Fruit fly (Drosophila melanogaster) whole organism, embryonic: ENCODE measurements around the gene vkg.
A peak's percentile ranks its signal among the peaks of the same experiment; 100 is the strongest.

Source experiments
- Asciz ChIP-seq: fragments of 200-800 bp; sonication (Bioruptor generic); optimal IDR thresholded peaks from 2 replicates; lab custom pipeline; 2017; ENCODE audit warnings: missing biosample characterization, mild to moderate bottlenecking, missing genetic modification characterization, missing genetic modification reagents
- Bgb ChIP-seq: fragments of 200-800 bp; sonication (Bioruptor generic); IDR thresholded peaks from 2 replicates; pipeline ENCODE4 v1.3.6; 2022; ENCODE audit warnings: missing biosample characterization, missing genetic modification characterization; ENCODE audit not compliant: partially characterized antibody
- CG10654 ChIP-seq: fragments of 200-800 bp; sonication (Bioruptor generic); optimal IDR thresholded peaks from 2 replicates; lab custom pipeline; 2016; ENCODE audit warnings: missing biosample characterization, missing genetic modification characterization
- CG11247 ChIP-seq: fragments of 200-800 bp; sonication (Bioruptor generic); IDR thresholded peaks from 2 replicates; pipeline ENCODE4 v1.3.6; 2022; ENCODE audit warnings: missing biosample characterization, missing genetic modification characterization
- CG11723 ChIP-seq: fragments of 200-800 bp; sonication (Bioruptor generic); optimal IDR thresholded peaks from 2 replicates; lab custom pipeline; 2017; ENCODE audit warnings: missing biosample characterization, mild to moderate bottlenecking, missing genetic modification characterization
- CG12219 ChIP-seq: fragments of 200-800 bp; sonication (Bioruptor generic); optimal IDR thresholded peaks from 3 replicates; lab custom pipeline; 2018; ENCODE audit warnings: missing biosample characterization, mild to moderate bottlenecking, missing genetic modification characterization
- CG12744 ChIP-seq: fragments of 200-800 bp; sonication (Bioruptor generic); optimal IDR thresholded peaks from 2 replicates; lab custom pipeline; 2016; ENCODE audit warnings: missing biosample characterization, missing genetic modification characterization
- CG12942 ChIP-seq: fragments of 200-800 bp; sonication (Bioruptor generic); optimal IDR thresholded peaks from 3 replicates; lab custom pipeline; 2016; ENCODE audit warnings: missing biosample characterization, missing genetic modification characterization
- CG14441 ChIP-seq: fragments of 200-800 bp; sonication (Bioruptor generic); IDR thresholded peaks from 2 replicates; pipeline ENCODE4 v1.3.6; 2022; ENCODE audit warnings: missing biosample characterization, missing genetic modification characterization
- CG15479 ChIP-seq: fragments of 200-800 bp; sonication (Bioruptor generic); optimal IDR thresholded peaks from 3 replicates; lab custom pipeline; 2019; ENCODE audit warnings: missing biosample characterization, mild to moderate bottlenecking, missing genetic modification characterization, moderate library complexity
- CG15514 ChIP-seq: fragments of 200-800 bp; sonication (Bioruptor generic); optimal IDR thresholded peaks from 3 replicates; lab custom pipeline; 2017; ENCODE audit warnings: missing biosample characterization, missing genetic modification characterization, mild to moderate bottlenecking, moderate library complexity, missing genetic modification reagents
- CG17359 ChIP-seq: fragments of 200-800 bp; sonication (Bioruptor generic); optimal IDR thresholded peaks from 3 replicates; lab custom pipeline; 2018; ENCODE audit warnings: missing biosample characterization, mild to moderate bottlenecking, missing genetic modification characterization, moderate library complexity
- CG2199 ChIP-seq: fragments of 200-800 bp; sonication (Bioruptor generic); IDR thresholded peaks from 3 replicates; pipeline ENCODE4 v1.3.6; 2022; ENCODE audit warnings: missing biosample characterization, missing genetic modification characterization
- CG31365 ChIP-seq: fragments of 200-800 bp; sonication (Bioruptor generic); optimal IDR thresholded peaks from 2 replicates; lab custom pipeline; 2018; ENCODE audit warnings: missing biosample characterization, mild to moderate bottlenecking, missing genetic modification characterization
- CG32532 ChIP-seq: fragments of 200-800 bp; sonication (Bioruptor generic); IDR thresholded peaks from 2 replicates; pipeline ENCODE4 v1.3.6; 2022; ENCODE audit warnings: missing biosample characterization, missing genetic modification characterization
- CG32772 ChIP-seq: fragments of 200-800 bp; sonication (Bioruptor generic); IDR thresholded peaks from 2 replicates; pipeline ENCODE4 v1.3.6; 2022; ENCODE audit warnings: missing biosample characterization, missing genetic modification characterization
- CG6175 ChIP-seq: fragments of 200-800 bp; sonication (Bioruptor generic); IDR thresholded peaks from 3 replicates; pipeline ENCODE4 v1.3.6; 2022; ENCODE audit warnings: missing biosample characterization, missing genetic modification characterization
- CG6254 ChIP-seq: fragments of 200-800 bp; sonication (Bioruptor generic); optimal IDR thresholded peaks from 3 replicates; lab custom pipeline; 2017; ENCODE audit warnings: mild to moderate bottlenecking, missing biosample characterization, missing genetic modification reagents, missing genetic modification characterization
- CG6765 ChIP-seq: fragments of 200-800 bp; sonication (Bioruptor generic); optimal IDR thresholded peaks from 3 replicates; lab custom pipeline; 2017; ENCODE audit warnings: missing biosample characterization, mild to moderate bottlenecking, missing genetic modification characterization
- CG8765 ChIP-seq: fragments of 200-800 bp; sonication (Bioruptor generic); IDR thresholded peaks from 2 replicates; pipeline ENCODE4 v1.3.6; 2022; ENCODE audit warnings: missing biosample characterization, missing genetic modification characterization
- CG9727 ChIP-seq: fragments of 200-800 bp; sonication (Bioruptor generic); optimal IDR thresholded peaks from 3 replicates; lab custom pipeline; 2017; ENCODE audit warnings: missing biosample characterization, mild to moderate bottlenecking, missing genetic modification characterization
- Elba2 ChIP-seq: fragments of 200-800 bp; sonication (Bioruptor generic); optimal IDR thresholded peaks from 3 replicates; lab custom pipeline; 2016; ENCODE audit warnings: missing biosample characterization, missing genetic modification characterization
- H2.0 ChIP-seq: fragments of 200-800 bp; sonication (Bioruptor generic); IDR thresholded peaks from 2 replicates; pipeline ENCODE4 v1.3.6; 2022; ENCODE audit warnings: missing biosample characterization, missing genetic modification characterization
- HHEX ChIP-seq: fragments of 200-800 bp; sonication (Bioruptor generic); optimal IDR thresholded peaks from 3 replicates; lab custom pipeline; 2017; ENCODE audit warnings: missing biosample characterization, mild to moderate bottlenecking, missing genetic modification characterization, missing genetic modification reagents
- HLH54F ChIP-seq: fragments of 200-800 bp; sonication (Bioruptor generic); optimal IDR thresholded peaks from 3 replicates; lab custom pipeline; 2016; ENCODE audit warnings: missing biosample characterization, missing genetic modification characterization
- HmgZ ChIP-seq: fragments of 200-800 bp; sonication (Bioruptor generic); optimal IDR thresholded peaks from 2 replicates; lab custom pipeline; 2018; ENCODE audit warnings: missing biosample characterization, mild to moderate bottlenecking, missing genetic modification characterization
- Lpt ChIP-seq: fragments of >200 bp; optimal IDR thresholded peaks from 2 replicates; lab custom pipeline; 2018; ENCODE audit warnings: missing biosample characterization, missing genetic modification characterization
- Nf-YA ChIP-seq: fragments of 200-800 bp; sonication (Bioruptor generic); IDR thresholded peaks from 2 replicates; pipeline ENCODE4 v1.3.6; 2022; ENCODE audit warnings: missing biosample characterization, missing genetic modification characterization
- PHDP ChIP-seq: fragments of 200-800 bp; sonication (Bioruptor generic); optimal IDR thresholded peaks from 3 replicates; lab custom pipeline; 2018; ENCODE audit warnings: missing biosample characterization, mild to moderate bottlenecking, missing genetic modification characterization, moderate library complexity
- Poxn ChIP-seq: fragments of 200-800 bp; sonication (Bioruptor generic); IDR thresholded peaks from 2 replicates; pipeline ENCODE4 v1.3.6; 2022; ENCODE audit warnings: missing biosample characterization, missing genetic modification characterization
- Side ChIP-seq: fragments of 200-800 bp; sonication (Bioruptor generic); optimal IDR thresholded peaks from 2 replicates; lab custom pipeline; 2016; ENCODE audit warnings: missing biosample characterization, missing genetic modification characterization
- Xrp1 ChIP-seq: fragments of 200-800 bp; sonication (Bioruptor generic); IDR thresholded peaks from 2 replicates; pipeline ENCODE4 v1.3.6; 2022; ENCODE audit warnings: missing biosample characterization, missing genetic modification characterization
- ab ChIP-seq: fragments of 200-800 bp; sonication (Bioruptor generic); optimal IDR thresholded peaks from 2 replicates; lab custom pipeline; 2016; ENCODE audit warnings: missing biosample characterization, missing genetic modification characterization
- al ChIP-seq: fragments of 200-800 bp; sonication (Bioruptor generic); IDR thresholded peaks from 2 replicates; pipeline ENCODE4 v1.3.6; 2022; ENCODE audit warnings: missing biosample characterization, missing genetic modification characterization
- ap ChIP-seq: fragments of 200-800 bp; sonication (Bioruptor generic); IDR thresholded peaks from 2 replicates; pipeline ENCODE4 v1.3.6; 2022; ENCODE audit warnings: missing biosample characterization, missing genetic modification characterization
- ase ChIP-seq: fragments of 200-800 bp; sonication (Bioruptor generic); IDR thresholded peaks from 3 replicates; pipeline ENCODE4 v1.3.6; 2022; ENCODE audit warnings: missing biosample characterization, missing genetic modification characterization
- az2 ChIP-seq: fragments of 200-800 bp; sonication (Bioruptor generic); optimal IDR thresholded peaks from 3 replicates; lab custom pipeline; 2016; ENCODE audit warnings: missing biosample characterization, missing genetic modification characterization
- bbx ChIP-seq: fragments of 200-800 bp; sonication (Bioruptor generic); IDR thresholded peaks from 2 replicates; pipeline ENCODE4 v1.3.6; 2022; ENCODE audit warnings: missing biosample characterization, missing genetic modification characterization; ENCODE audit not compliant: partially characterized antibody
- ewg ChIP-seq: fragments of 200-800 bp; sonication (Bioruptor generic); optimal IDR thresholded peaks from 3 replicates; lab custom pipeline; 2017; ENCODE audit warnings: mild to moderate bottlenecking, missing biosample characterization, missing genetic modification reagents, missing genetic modification characterization
- exex ChIP-seq: fragments of 200-800 bp; sonication (Bioruptor generic); optimal IDR thresholded peaks from 4 replicates; lab custom pipeline; 2018; ENCODE audit warnings: missing biosample characterization, mild to moderate bottlenecking, missing genetic modification characterization, moderate library complexity
- gem ChIP-seq: fragments of 200-800 bp; sonication (Bioruptor generic); optimal IDR thresholded peaks from 2 replicates; lab custom pipeline; 2019; ENCODE audit warnings: missing biosample characterization, mild to moderate bottlenecking, missing genetic modification characterization, moderate library complexity
- mld ChIP-seq: fragments of 200-800 bp; sonication (Bioruptor generic); IDR thresholded peaks from 3 replicates; pipeline ENCODE4 v1.3.6; 2022; ENCODE audit warnings: missing biosample characterization, missing genetic modification characterization; ENCODE audit not compliant: partially characterized antibody
- nau ChIP-seq: fragments of 200-800 bp; sonication (Bioruptor generic); optimal IDR thresholded peaks from 3 replicates; lab custom pipeline; 2017; ENCODE audit warnings: missing biosample characterization, mild to moderate bottlenecking, missing genetic modification characterization, missing genetic modification reagents
- phol ChIP-seq: fragments of 200-800 bp; sonication (Bioruptor generic); optimal IDR thresholded peaks from 3 replicates; lab custom pipeline; 2018; ENCODE audit warnings: missing biosample characterization, mild to moderate bottlenecking, missing genetic modification characterization, moderate library complexity
- sens ChIP-seq: fragments of 200-800 bp; sonication (Bioruptor generic); peaks from one replicate; lab custom pipeline; 2016; ENCODE audit warnings: missing biosample characterization, missing genetic modification characterization
- slp2 ChIP-seq: fragments of 200-800 bp; sonication (Bioruptor generic); optimal IDR thresholded peaks from 2 replicates; lab custom pipeline; 2016; ENCODE audit warnings: missing biosample characterization, missing genetic modification characterization
- sna ChIP-seq: fragments of 200-800 bp; sonication (Bioruptor generic); IDR thresholded peaks from 2 replicates; pipeline ENCODE4 v1.3.6; 2022; ENCODE audit warnings: missing biosample characterization, missing genetic modification characterization; ENCODE audit not compliant: partially characterized antibody
- tio ChIP-seq: fragments of 200-800 bp; sonication (Bioruptor generic); optimal IDR thresholded peaks from 2 replicates; lab custom pipeline; 2017; ENCODE audit warnings: missing biosample characterization, missing genetic modification characterization, inconsistent platforms
- vfl ChIP-seq: fragments of 200-800 bp; sonication (Bioruptor generic); optimal IDR thresholded peaks from 2 replicates; lab custom pipeline; 2016; ENCODE audit warnings: missing biosample characterization, missing genetic modification characterization
- wor ChIP-seq: fragments of 200-800 bp; sonication (Bioruptor generic); IDR thresholded peaks from 2 replicates; pipeline ENCODE4 v1.3.6; 2022; ENCODE audit warnings: missing biosample characterization, missing genetic modification characterization

Gene vkg

dm6 chr2L:5000287-5000871, 27.6 kb downstream of the vkg start (continued):
- TF ChIP-seq phol (tag; lab: Kevin White, UChicago): peak; percentile 84
- peak; percentile 54 for TF ChIP-seq Elba2 (GFP tag; lab: Kevin White, UChicago)
- TF ChIP-seq Nf-YA: peak; percentile 53; the same call in 1 of the 2 replicates
- TF ChIP-seq CG9727 (GFP tag; lab: Kevin White, UChicago): peak; percentile 93
- peak; percentile 54 for TF ChIP-seq ewg (GFP tag; lab: Kevin White, UChicago)
- peak; percentile 80 for TF ChIP-seq HmgZ (tag; lab: Kevin White, UChicago)
- TF ChIP-seq CG15514 (GFP tag; lab: Kevin White, UChicago): peak; percentile 67
- peak; percentile 54 for TF ChIP-seq CG12942 (GFP tag; lab: Kevin White, UChicago)
- peak; percentile 92 for TF ChIP-seq Xrp1 (GFP tag; lab: Robert Waterston, UW)
- peak; percentile 75 for TF ChIP-seq CG6254 (GFP tag; lab: Kevin White, UChicago)
- TF ChIP-seq CG32532 (GFP tag; lab: Robert Waterston, UW): peak; percentile 84
- TF ChIP-seq Bgb (GFP tag; lab: Robert Waterston, UW): no peak
- TF ChIP-seq HHEX: peak; percentile 85
- TF ChIP-seq CG10654 (GFP tag; lab: Kevin White, UChicago): peak; percentile 63
- TF ChIP-seq exex (tag; lab: Kevin White, UChicago): peak; percentile 33
- TF ChIP-seq wor (GFP tag; lab: Robert Waterston, UW): peak; percentile 56
- TF ChIP-seq gem (tag; lab: Kevin White, UChicago): peak; percentile 94
- peak; percentile 70 for TF ChIP-seq CG32772
- peak; percentile 81 for TF ChIP-seq Side (GFP tag; lab: Kevin White, UChicago)
- TF ChIP-seq CG12744: peak; percentile 75
- peak; percentile 79 for TF ChIP-seq al (GFP tag; lab: Robert Waterston, UW)
- peak; percentile 97 for TF ChIP-seq sens (GFP tag; lab: Kevin White, UChicago)
- no peak for TF ChIP-seq sna
- TF ChIP-seq CG2199 (GFP tag; lab: Robert Waterston, UW): peak; percentile 7; the same call in 1 of the 3 replicates
- TF ChIP-seq mld (GFP tag; lab: Robert Waterston, UW): no peak
- TF ChIP-seq ase: peak; percentile 48; the same call in 2 of the 3 replicates
- TF ChIP-seq CG15479: peak; percentile 51
- TF ChIP-seq CG17359 (tag; lab: Kevin White, UChicago): peak; percentile 76
- TF ChIP-seq CG11723: peak; percentile 63
- peak; percentile 26; the same call in 1 of the 2 replicates for TF ChIP-seq ap
- TF ChIP-seq CG11247 (GFP tag; lab: Robert Waterston, UW): peak; percentile 59
- peak; percentile 71 for TF ChIP-seq CG8765 (GFP tag; lab: Robert Waterston, UW)
- peak; percentile 66 for TF ChIP-seq ab (GFP tag; lab: Kevin White, UChicago)
- no peak for TF ChIP-seq Lpt
- peak; percentile 85 for TF ChIP-seq tio (GFP tag; lab: Kevin White, UChicago)
- TF ChIP-seq bbx (GFP tag; lab: Robert Waterston, UW): no peak; the same call in 1 of the 2 replicates
- peak; percentile 56 for TF ChIP-seq HLH54F (GFP tag; lab: Kevin White, UChicago)
- TF ChIP-seq CG6175 (GFP tag; lab: Robert Waterston, UW): peak; percentile 37; the same call in 1 of the 3 replicates
- peak; percentile 80 for TF ChIP-seq CG14441 (GFP tag; lab: Robert Waterston, UW)
- TF ChIP-seq nau (GFP tag; lab: Kevin White, UChicago): peak; percentile 67
- TF ChIP-seq PHDP (tag; lab: Kevin White, UChicago): peak; percentile 90
- TF ChIP-seq CG6765 (GFP tag; lab: Kevin White, UChicago): peak; percentile 72
- peak; percentile 87 for TF ChIP-seq vfl
- TF ChIP-seq az2 (GFP tag; lab: Kevin White, UChicago): peak; percentile 77
- TF ChIP-seq Poxn (GFP tag; lab: Robert Waterston, UW): peak; percentile 56
- peak; percentile 62 for TF ChIP-seq slp2
- peak; percentile 59 for TF ChIP-seq Asciz
- peak; percentile 62 for TF ChIP-seq H2.0 (GFP tag; lab: Robert Waterston, UW)
- peak; percentile 64 for TF ChIP-seq CG12219 (GFP tag; lab: Kevin White, UChicago)
- peak; percentile 32 for TF ChIP-seq CG31365 (tag; lab: Kevin White, UChicago)
